Fruit fly (Drosophila melanogaster) whole organism, embryonic: ENCODE results near the gene Pvf3.

ENCODE experiments used
- CG10267 ChIP-seq: fragments of 200-800 bp; sonication (Bioruptor generic); optimal IDR thresholded peaks from 2 replicates; lab custom pipeline; 2018; ENCODE audit warnings: missing biosample characterization, mild to moderate bottlenecking, missing genetic modification characterization, moderate library complexity
- CG12659 ChIP-seq: fragments of 200-800 bp; sonication (Bioruptor generic); optimal IDR thresholded peaks from 3 replicates; lab custom pipeline; 2017; ENCODE audit warnings: mild to moderate bottlenecking, missing biosample characterization, missing genetic modification reagents, missing genetic modification characterization
- CG12769 ChIP-seq: fragments of 200-800 bp; sonication (Bioruptor generic); optimal IDR thresholded peaks from 2 replicates; lab custom pipeline; 2019; ENCODE audit warnings: missing biosample characterization, mild to moderate bottlenecking, missing genetic modification characterization, moderate library complexity
- CG13287 ChIP-seq: fragments of 200-800 bp; sonication (Bioruptor generic); IDR thresholded peaks from 2 replicates; pipeline ENCODE4 v1.3.6; 2022; ENCODE audit warnings: missing biosample characterization, missing genetic modification characterization; ENCODE audit not compliant: partially characterized antibody
- CG13624 ChIP-seq: fragments of 200-800 bp; sonication (Bioruptor generic); optimal IDR thresholded peaks from 2 replicates; lab custom pipeline; 2016; ENCODE audit warnings: missing biosample characterization, missing genetic modification characterization
- CG13775 ChIP-seq: fragments of 200-800 bp; sonication (Bioruptor generic); optimal IDR thresholded peaks from 3 replicates; lab custom pipeline; 2017; ENCODE audit warnings: missing biosample characterization, mild to moderate bottlenecking, missing genetic modification characterization
- CG13894 ChIP-seq: fragments of 200-800 bp; sonication (Bioruptor generic); optimal IDR thresholded peaks from 3 replicates; lab custom pipeline; 2018; ENCODE audit warnings: missing biosample characterization, mild to moderate bottlenecking, missing genetic modification characterization, moderate library complexity
- CG14710 ChIP-seq: fragments of 200-800 bp; sonication (Bioruptor generic); optimal IDR thresholded peaks from 3 replicates; lab custom pipeline; 2019; ENCODE audit warnings: missing biosample characterization, mild to moderate bottlenecking, missing genetic modification characterization, moderate library complexity
- CG15601 ChIP-seq: fragments of 200-800 bp; sonication (Bioruptor generic); optimal IDR thresholded peaks from 3 replicates; lab custom pipeline; 2019; ENCODE audit warnings: missing biosample characterization, mild to moderate bottlenecking, missing genetic modification characterization, moderate library complexity
- CG18476 ChIP-seq: fragments of 200-800 bp; sonication (Bioruptor generic); optimal IDR thresholded peaks from 2 replicates; lab custom pipeline; 2016; ENCODE audit warnings: missing biosample characterization, mild to moderate bottlenecking, missing genetic modification characterization
- CG2202 ChIP-seq: fragments of 200-800 bp; sonication (Bioruptor generic); optimal IDR thresholded peaks from 2 replicates; lab custom pipeline; 2018; ENCODE audit warnings: missing biosample characterization, mild to moderate bottlenecking, missing genetic modification characterization
- CG32767 ChIP-seq: fragments of 200-800 bp; sonication (Bioruptor generic); IDR thresholded peaks from 2 replicates; pipeline ENCODE4 v1.3.6; 2022; ENCODE audit warnings: missing biosample characterization, missing genetic modification characterization
- CG34422 ChIP-seq: fragments of 200-800 bp; sonication (Bioruptor generic); IDR thresholded peaks from 3 replicates; pipeline ENCODE4 v1.3.6; 2022; ENCODE audit warnings: missing biosample characterization, missing genetic modification characterization
- CG4328 ChIP-seq: fragments of 200-800 bp; sonication (Bioruptor generic); optimal IDR thresholded peaks from 3 replicates; lab custom pipeline; 2017; ENCODE audit warnings: missing biosample characterization, missing genetic modification reagents, missing genetic modification characterization
- CG6683 ChIP-seq: fragments of 200-800 bp; sonication (Bioruptor generic); optimal IDR thresholded peaks from 2 replicates; lab custom pipeline; 2017; ENCODE audit warnings: missing biosample characterization, mild to moderate bottlenecking, missing genetic modification characterization, missing genetic modification reagents
- CG7987 ChIP-seq: fragments of 200-800 bp; sonication (Bioruptor generic); optimal IDR thresholded peaks from 2 replicates; lab custom pipeline; 2018; ENCODE audit warnings: missing biosample characterization, mild to moderate bottlenecking, missing genetic modification characterization, moderate library complexity
- CG8290 ChIP-seq, 3 experiments: fragments of 200-800 bp; sonication (Bioruptor generic); optimal IDR thresholded peaks; 2 replicates each; lab custom pipeline; 2016 to 2019; ENCODE audit warnings: missing biosample characterization in 3 of 3, missing genetic modification characterization in 3 of 3, mild to moderate bottlenecking in 2 of 3, moderate library complexity in 1 of 3
- CG8924 ChIP-seq: fragments of 200-800 bp; optimal IDR thresholded peaks from 3 replicates; lab custom pipeline; 2019; ENCODE audit warnings: missing biosample characterization, mild to moderate bottlenecking, missing genetic modification characterization, moderate library complexity
- CG9609 ChIP-seq: fragments of 200-800 bp; sonication (Bioruptor generic); optimal IDR thresholded peaks from 3 replicates; lab custom pipeline; 2016; ENCODE audit warnings: missing biosample characterization, missing genetic modification characterization
- D ChIP-seq, 2 experiments: fragments of 200-800 bp in 1 of 2; fragments of >200 bp in 1 of 2; sonication (Bioruptor generic) in 1 of 2; optimal IDR thresholded peaks; 2 replicates in 1 of 2; 3 replicates in 1 of 2; lab custom pipeline; 2017; ENCODE audit warnings: mild to moderate bottlenecking in 1 of 2, missing biosample characterization in 1 of 2, missing genetic modification characterization in 1 of 2, missing genetic modification reagents in 1 of 2
- Dek ChIP-seq: fragments of 200-800 bp; sonication (Bioruptor generic); optimal IDR thresholded peaks from 3 replicates; lab custom pipeline; 2019; ENCODE audit warnings: missing biosample characterization, mild to moderate bottlenecking, missing genetic modification characterization, moderate library complexity
- Drgx ChIP-seq: fragments of 200-800 bp; sonication (Bioruptor generic); IDR thresholded peaks from 2 replicates; pipeline ENCODE4 v1.3.6; 2022; ENCODE audit warnings: missing biosample characterization, missing genetic modification characterization
- Ets65A ChIP-seq: fragments of 200-800 bp; sonication (Bioruptor generic); peaks from one replicate; lab custom pipeline; 2016; ENCODE audit warnings: missing biosample characterization, missing genetic modification characterization
- HmgZ ChIP-seq: fragments of 200-800 bp; sonication (Bioruptor generic); optimal IDR thresholded peaks from 2 replicates; lab custom pipeline; 2018; ENCODE audit warnings: missing biosample characterization, mild to moderate bottlenecking, missing genetic modification characterization
- Hr3 ChIP-seq: fragments of 200-800 bp; sonication (Bioruptor generic); optimal IDR thresholded peaks from 3 replicates; lab custom pipeline; 2016; ENCODE audit warnings: missing biosample characterization, missing genetic modification characterization
- Hr51 ChIP-seq, 2 experiments: fragments of 200-800 bp; sonication (Bioruptor generic); optimal IDR thresholded peaks; 2 replicates in 1 of 2; 3 replicates in 1 of 2; lab custom pipeline; 2016 to 2018; ENCODE audit warnings: missing biosample characterization in 2 of 2, missing genetic modification characterization in 2 of 2, mild to moderate bottlenecking in 1 of 2, moderate library complexity in 1 of 2
- Med ChIP-seq: fragments of 200-800 bp; sonication (Bioruptor generic); peaks from one replicate; lab custom pipeline; 2016; ENCODE audit warnings: missing biosample characterization, missing genetic modification characterization, mild to moderate bottlenecking, inconsistent platforms, moderate library complexity
- Sox100B ChIP-seq: fragments of 200-800 bp; sonication (Bioruptor generic); optimal IDR thresholded peaks from 3 replicates; lab custom pipeline; 2018; ENCODE audit warnings: missing biosample characterization, mild to moderate bottlenecking, missing genetic modification characterization
- Stat92E ChIP-seq, 3 experiments: fragments of >200 bp in 2 of 3; fragments of 200-800 bp in 1 of 3; sonication (Bioruptor generic) in 1 of 3; optimal IDR thresholded peaks; 2 replicates each; lab custom pipeline; 2017 to 2019; ENCODE audit warnings: missing biosample characterization in 3 of 3, missing genetic modification characterization in 3 of 3, mild to moderate bottlenecking in 1 of 3, moderate library complexity in 1 of 3
- Trl ChIP-seq, 3 experiments: fragments of >200 bp in 2 of 3; fragments of 200-800 bp in 1 of 3; sonication (Bioruptor generic) in 1 of 3; optimal IDR thresholded peaks; 2 replicates in 1 of 3; 3 replicates in 2 of 3; lab custom pipeline; 2016 to 2017; ENCODE audit warnings: missing biosample characterization in 1 of 3, missing genetic modification characterization in 1 of 3
- Xbp1 ChIP-seq: fragments of 200-800 bp; sonication (Bioruptor generic); optimal IDR thresholded peaks from 3 replicates; lab custom pipeline; 2016; ENCODE audit warnings: missing biosample characterization, mild to moderate bottlenecking, missing genetic modification characterization
- Xrp1 ChIP-seq: fragments of 200-800 bp; sonication (Bioruptor generic); IDR thresholded peaks from 2 replicates; pipeline ENCODE4 v1.3.6; 2022; ENCODE audit warnings: missing biosample characterization, missing genetic modification characterization
- YL-1 ChIP-seq: fragments of 200-800 bp; sonication (Bioruptor generic); optimal IDR thresholded peaks from 3 replicates; lab custom pipeline; 2017; ENCODE audit warnings: missing biosample characterization, mild to moderate bottlenecking, missing genetic modification characterization
- aop ChIP-seq: fragments of 200-800 bp; sonication (Bioruptor generic); IDR thresholded peaks from 2 replicates; pipeline ENCODE4 v1.3.6; 2022; ENCODE audit warnings: missing biosample characterization, missing genetic modification characterization
- cad ChIP-seq: fragments of >200 bp; optimal IDR thresholded peaks from 2 replicates; lab custom pipeline; 2017; ENCODE audit warnings: missing biosample characterization, missing genetic modification characterization
- cato ChIP-seq: fragments of 200-800 bp; sonication (Bioruptor generic); optimal IDR thresholded peaks from 2 replicates; lab custom pipeline; 2016; ENCODE audit warnings: missing biosample characterization, missing genetic modification characterization, borderline replicate concordance
- danr ChIP-seq: fragments of 200-800 bp; sonication (Bioruptor generic); IDR thresholded peaks from 2 replicates; pipeline ENCODE4 v1.3.6; 2022; ENCODE audit warnings: missing biosample characterization, missing genetic modification characterization
- dpn ChIP-seq, 2 experiments: fragments of 200-800 bp; sonication (Bioruptor generic); optimal IDR thresholded peaks; 3 replicates each; lab custom pipeline; 2016; ENCODE audit warnings: missing biosample characterization in 2 of 2, missing genetic modification characterization in 2 of 2
- ewg ChIP-seq: fragments of 200-800 bp; sonication (Bioruptor generic); optimal IDR thresholded peaks from 3 replicates; lab custom pipeline; 2017; ENCODE audit warnings: mild to moderate bottlenecking, missing biosample characterization, missing genetic modification reagents, missing genetic modification characterization
- mld ChIP-seq: fragments of 200-800 bp; sonication (Bioruptor generic); IDR thresholded peaks from 3 replicates; pipeline ENCODE4 v1.3.6; 2022; ENCODE audit warnings: missing biosample characterization, missing genetic modification characterization; ENCODE audit not compliant: partially characterized antibody
- pho ChIP-seq: fragments of 200-800 bp; sonication (Bioruptor generic); optimal IDR thresholded peaks from 2 replicates; lab custom pipeline; 2016; ENCODE audit warnings: missing biosample characterization, missing genetic modification characterization
- phol ChIP-seq: fragments of 200-800 bp; sonication (Bioruptor generic); optimal IDR thresholded peaks from 3 replicates; lab custom pipeline; 2018; ENCODE audit warnings: missing biosample characterization, mild to moderate bottlenecking, missing genetic modification characterization, moderate library complexity
- sens ChIP-seq: fragments of 200-800 bp; sonication (Bioruptor generic); peaks from one replicate; lab custom pipeline; 2016; ENCODE audit warnings: missing biosample characterization, missing genetic modification characterization
- shn ChIP-seq: fragments of 200-800 bp; sonication (Bioruptor generic); optimal IDR thresholded peaks from 3 replicates; lab custom pipeline; 2016; ENCODE audit warnings: missing biosample characterization, missing genetic modification characterization
- trem ChIP-seq: fragments of 200-800 bp; optimal IDR thresholded peaks from 3 replicates; lab custom pipeline; 2019; ENCODE audit warnings: missing biosample characterization, mild to moderate bottlenecking, missing genetic modification characterization, moderate library complexity
- vfl ChIP-seq: fragments of 200-800 bp; sonication (Bioruptor generic); optimal IDR thresholded peaks from 2 replicates; lab custom pipeline; 2016; ENCODE audit warnings: missing biosample characterization, missing genetic modification characterization
- zen ChIP-seq: fragments of 200-800 bp; sonication (Bioruptor generic); optimal IDR thresholded peaks from 3 replicates; lab custom pipeline; 2018; ENCODE audit warnings: missing biosample characterization, mild to moderate bottlenecking, missing genetic modification characterization, moderate library complexity
- zen2 ChIP-seq: fragments of 200-800 bp; sonication (Bioruptor generic); IDR thresholded peaks from 3 replicates; pipeline ENCODE4 v1.3.6; 2022; ENCODE audit warnings: missing biosample characterization, missing genetic modification characterization; ENCODE audit not compliant: partially characterized antibody

The Pvf3 gene

DNA sequence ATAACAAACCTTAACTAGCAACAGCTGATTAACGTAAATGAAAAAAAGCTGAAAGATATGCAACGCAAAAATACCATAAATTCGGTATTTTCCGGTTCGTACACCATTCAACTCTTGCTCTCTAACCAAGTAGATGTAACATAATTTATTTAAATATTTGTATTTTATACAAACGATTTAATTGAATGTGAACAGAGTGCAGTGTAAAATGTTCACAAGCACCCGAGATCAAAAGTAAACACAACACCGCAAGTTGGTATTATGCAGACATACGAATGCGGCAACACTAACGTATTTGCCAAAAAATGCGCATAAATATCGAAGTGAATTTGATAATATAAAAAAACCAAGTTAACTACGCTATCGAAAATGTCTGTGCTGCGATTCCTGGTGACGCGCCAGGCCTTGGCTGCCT is 24.5 kb upstream of the Pvf3 start, which contains the start of gene MICU1 (continued):
- no peak for TF ChIP-seq ewg
- peak; percentile 80 for TF ChIP-seq CG14710 (tag; lab: Kevin White, UChicago)
- TF ChIP-seq CG12659 (GFP tag; lab: Kevin White, UChicago): peak; percentile 53
- TF ChIP-seq Dek (tag; lab: Kevin White, UChicago): no peak
- peak; percentile 93 for TF ChIP-seq Ets65A (GFP tag; lab: Kevin White, UChicago)
- TF ChIP-seq CG2202 (tag; lab: Kevin White, UChicago): no peak
- peak; percentile 27 for TF ChIP-seq zen
- no peak for TF ChIP-seq CG32767 (GFP tag; lab: Robert Waterston, UW)
- TF ChIP-seq Hr51 (GFP tag; optimal IDR thresholded peaks at IDR 0.05; lab: Kevin White, UChicago): no peak
- no peak for TF ChIP-seq shn (GFP tag; lab: Kevin White, UChicago)
- no peak for TF ChIP-seq aop (GFP tag; lab: Robert Waterston, UW)
- TF ChIP-seq Trl (optimal IDR thresholded peaks at IDR 0.05; lab: Kevin White, UChicago): no peak
- no peak for TF ChIP-seq Trl (GFP tag; optimal IDR thresholded peaks at IDR 0.05; lab: Kevin White, UChicago)
- peak; percentile 23 for TF ChIP-seq HmgZ (tag; lab: Kevin White, UChicago)
- no peak for TF ChIP-seq CG4328 (GFP tag; lab: Kevin White, UChicago)
- no peak for TF ChIP-seq Xbp1
- TF ChIP-seq Xrp1: no peak
- no peak for TF ChIP-seq vfl
- no peak for TF ChIP-seq CG6683
- TF ChIP-seq Drgx (GFP tag; lab: Robert Waterston, UW): no peak
- TF ChIP-seq CG15601 (tag; lab: Kevin White, UChicago): peak; percentile 19
- TF ChIP-seq CG13287 (GFP tag; lab: Robert Waterston, UW): peak; percentile 41; the same call in 1 of the 2 replicates
- TF ChIP-seq CG13894 (tag; lab: Kevin White, UChicago): no peak
- TF ChIP-seq CG34422 (GFP tag; lab: Robert Waterston, UW): no peak; the same call in 2 of the 3 replicates
- TF ChIP-seq CG7987 (GFP tag; lab: Kevin White, UChicago): peak; percentile 14
- TF ChIP-seq cato: no peak
- peak in 1 of 3 experiments; percentile 0 for TF ChIP-seq Stat92E (GFP tag; optimal IDR thresholded peaks at IDR 0.05; lab: Kevin White, UChicago)
- peak; percentile 8 for TF ChIP-seq CG13775 (GFP tag; lab: Kevin White, UChicago)
- TF ChIP-seq cad (GFP tag; lab: Kevin White, UChicago): no peak
- peak; percentile 60 for TF ChIP-seq Med (GFP tag; lab: Kevin White, UChicago)
- no peak for TF ChIP-seq D (optimal IDR thresholded peaks at IDR 0.05; lab: Kevin White, UChicago)
- TF ChIP-seq D (GFP tag; optimal IDR thresholded peaks at IDR 0.05; lab: Kevin White, UChicago): no peak
- TF ChIP-seq dpn (GFP tag; optimal IDR thresholded peaks at IDR 0.05; lab: Kevin White, UChicago): no peak
- TF ChIP-seq mld (GFP tag; lab: Robert Waterston, UW): no peak
- TF ChIP-seq CG9609 (GFP tag; lab: Kevin White, UChicago): no peak
- TF ChIP-seq pho (GFP tag; lab: Kevin White, UChicago): no peak
- no peak for TF ChIP-seq CG13624 (GFP tag; lab: Kevin White, UChicago)
- TF ChIP-seq phol (tag; lab: Kevin White, UChicago): peak; percentile 22
- TF ChIP-seq sens (GFP tag; lab: Kevin White, UChicago): peak; percentile 72
- no peak for TF ChIP-seq CG8290 (GFP tag; optimal IDR thresholded peaks at IDR 0.05; lab: Kevin White, UChicago)
- no peak for TF ChIP-seq CG8290 (tag; optimal IDR thresholded peaks at IDR 0.05; lab: Kevin White, UChicago)
- TF ChIP-seq CG8924: peak; percentile 57
- no peak for TF ChIP-seq Hr3
- TF ChIP-seq CG10267 (tag; lab: Kevin White, UChicago): peak; percentile 46
- no peak for TF ChIP-seq danr
- peak; percentile 43 for TF ChIP-seq trem
- no peak for TF ChIP-seq CG18476 (GFP tag; lab: Kevin White, UChicago)
- TF ChIP-seq zen2 (GFP tag; lab: Robert Waterston, UW): no peak
- TF ChIP-seq Sox100B (GFP tag; lab: Kevin White, UChicago): no peak
- peak; percentile 76 for TF ChIP-seq YL-1 (GFP tag; lab: Kevin White, UChicago)
- no peak for TF ChIP-seq CG12769 (tag; lab: Kevin White, UChicago)
